Worm (Caenorhabditis elegans): Measurements from ENCODE around the gene H03E18.2.
"Not testable (repeated sequence)": the region's sequence is repeated elsewhere in the genome, so short reads cannot be mapped to it uniquely, and the experiment has no call there.

H03E18.2 gene

DNA sequence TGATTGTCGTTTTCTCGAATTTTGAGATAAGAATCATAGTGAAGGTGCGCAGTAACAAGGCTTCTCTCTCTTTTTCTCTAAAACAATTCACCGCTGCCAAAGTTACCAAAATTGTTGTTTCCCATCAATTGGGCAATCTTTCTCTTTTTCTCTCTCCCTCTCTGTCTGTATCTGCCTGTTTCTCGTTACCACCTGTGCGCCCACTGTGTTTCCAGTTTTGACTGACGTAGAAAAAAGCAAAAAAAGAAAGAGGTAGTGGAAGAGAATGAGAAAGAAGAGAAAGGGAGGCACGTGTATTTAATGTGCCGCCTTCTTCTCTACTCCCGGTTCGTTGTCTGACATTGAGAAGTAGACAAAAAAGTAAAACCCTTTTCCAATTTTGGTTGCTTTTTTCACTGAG is 29.8 kb upstream of the H03E18.2 start:
- TF ChIP-seq ceh-18 (tag; optimal IDR thresholded peaks at IDR 0.05) (peak; percentile 43), che-1 (tag; optimal IDR thresholded peaks at IDR 0.05) (no peak), ttx-3 (tag; optimal IDR thresholded peaks at IDR 0.05) (no peak), ref-2 (tag; optimal IDR thresholded peaks at IDR 0.05) (no peak), lin-11 (tag; optimal IDR thresholded peaks at IDR 0.05) (no peak), ceh-31 (tag; optimal IDR thresholded peaks at IDR 0.05) (peak; percentile 14), elt-2 (tag; optimal IDR thresholded peaks at IDR 0.05) (no peak)

DNA sequence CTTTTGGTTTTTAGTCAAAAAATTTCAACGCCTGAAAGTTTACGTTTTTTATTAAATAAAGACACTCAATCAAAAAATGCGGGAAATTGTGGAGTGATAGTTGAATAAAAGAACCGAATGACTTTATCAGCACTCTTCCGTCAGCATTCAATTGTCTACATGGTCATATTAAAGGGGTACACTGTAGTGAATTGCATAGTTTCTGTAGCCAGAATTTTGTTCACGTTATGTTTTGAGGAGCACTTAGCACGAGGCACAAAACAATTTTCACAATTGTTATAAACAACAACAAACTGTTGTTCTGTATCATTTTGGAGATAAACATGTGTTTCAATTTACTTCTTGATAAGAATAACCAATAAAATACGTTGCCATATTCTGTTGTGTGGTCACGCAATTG is 28.7 kb upstream of the H03E18.2 start, which contains the start of gene D2021.4:
TSS of gene D2021.4 (minus strand) at position 48 of the 400 bp plus-strand sequence.
- no peak for TF ChIP-seq sox-4 (tag; optimal IDR thresholded peaks at IDR 0.05)
- peak; percentile 31 for TF ChIP-seq elt-2 (tag; optimal IDR thresholded peaks at IDR 0.05)
- no peak for TF ChIP-seq che-1 (tag; optimal IDR thresholded peaks at IDR 0.05)
- TF ChIP-seq elt-4 (tag; optimal IDR thresholded peaks at IDR 0.05) = no peak
- no peak for TF ChIP-seq madf-2 (tag; optimal IDR thresholded peaks at IDR 0.05)
- TF ChIP-seq npax-4 (tag; optimal IDR thresholded peaks at IDR 0.05) = no peak
- TF ChIP-seq F13H6.1 (tag; optimal IDR thresholded peaks at IDR 0.05) = no peak

DNA sequence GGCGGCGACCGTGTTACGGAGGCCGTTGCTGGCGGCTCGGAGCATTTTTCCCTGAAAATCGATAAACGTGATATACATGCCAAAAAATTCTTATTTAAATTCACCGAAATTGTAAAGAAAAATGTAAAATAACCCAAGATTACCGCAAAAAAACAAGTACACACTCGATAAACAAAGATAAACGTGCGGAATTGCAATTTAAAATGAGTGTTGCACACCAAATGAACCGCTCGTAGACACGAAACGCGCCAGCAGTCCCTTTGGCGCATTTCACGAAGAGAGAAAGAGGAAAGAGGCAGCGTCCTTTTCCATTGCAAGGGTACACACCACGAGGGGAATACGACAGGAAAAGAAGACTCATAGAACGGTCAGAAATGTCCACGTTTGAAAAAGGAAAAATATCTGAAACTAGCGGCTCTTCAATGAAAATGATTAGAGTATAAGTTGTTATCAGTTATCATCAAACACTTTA is 25.7 kb upstream of the H03E18.2 start, which contains the start of gene sdha-1:
TSS of gene sdha-1 (minus strand) at position 51 of the 472 bp plus-strand sequence.
- TF ChIP-seq tbx-7 (tag; optimal IDR thresholded peaks at IDR 0.05) (no peak), ceh-2 (tag; optimal IDR thresholded peaks at IDR 0.05) (no peak), ceh-34 (tag; optimal IDR thresholded peaks at IDR 0.05) (peak; percentile 41), ceh-19 (GFP tag; optimal IDR thresholded peaks at IDR 0.05) (peak; percentile 21), pqm-1 (tag; optimal IDR thresholded peaks at IDR 0.05) (peak; percentile 42), T23F11.4 (GFP tag; optimal IDR thresholded peaks at IDR 0.05) (no peak), ceh-31 (tag; optimal IDR thresholded peaks at IDR 0.05) (peak; percentile 76), ceh-30 (tag; optimal IDR thresholded peaks at IDR 0.05) (peak; percentile 32), pros-1 (tag; optimal IDR thresholded peaks at IDR 0.05) (peak; percentile 8), K02D7.2 (tag; optimal IDR thresholded peaks at IDR 0.05) (no peak), elt-2 (tag; optimal IDR thresholded peaks at IDR 0.05) (peak; percentile 38), hlh-15 (tag; optimal IDR thresholded peaks at IDR 0.05) (no peak), ref-2 (tag; optimal IDR thresholded peaks at IDR 0.05) (peak; percentile 22), hlh-30 (tag; optimal IDR thresholded peaks at IDR 0.05; ENCODE audit: insufficient read depth) (peak; percentile 61), madf-2 (tag; optimal IDR thresholded peaks at IDR 0.05) (no peak), sox-2 (GFP tag; IDR thresholded peaks at IDR 0.05) (no peak), rnt-1 (tag; optimal IDR thresholded peaks at IDR 0.05) (peak; percentile 23), ceh-14 (tag; optimal IDR thresholded peaks at IDR 0.05) (peak; percentile 8), unc-42 (tag; optimal IDR thresholded peaks at IDR 0.05) (peak; percentile 34), nfya-1 (tag; optimal IDR thresholded peaks at IDR 0.05) (peak; percentile 48), ceh-18 (tag; optimal IDR thresholded peaks at IDR 0.05) (peak; percentile 25), tbx-2 (tag; optimal IDR thresholded peaks at IDR 0.05) (peak; percentile 54)

DNA sequence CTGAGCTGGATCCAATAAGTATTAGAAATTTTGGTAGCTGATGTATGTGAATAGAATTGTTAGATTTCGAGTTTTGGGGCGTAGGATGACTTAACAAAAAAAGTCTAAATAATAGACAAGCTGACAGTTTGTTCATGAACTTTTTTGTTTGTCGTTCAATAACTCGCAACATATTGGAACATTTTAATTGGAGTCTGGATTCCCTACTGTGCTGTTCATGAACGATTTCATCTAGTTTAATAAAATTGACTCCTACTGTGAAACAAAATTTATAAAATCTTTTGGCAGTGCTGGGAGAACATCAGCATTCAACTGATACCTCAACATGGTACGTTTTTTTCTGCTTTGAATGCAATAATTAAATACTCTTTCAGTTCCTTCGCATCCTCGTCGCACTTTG is 21.3 kb upstream of the H03E18.2 start, which contains the start of gene nspc-7:
TSS of gene nspc-7 (plus strand) at position 301 of the 400 bp plus-strand sequence.
- TF ChIP-seq ref-2 (tag; optimal IDR thresholded peaks at IDR 0.05); T23F11.4 (GFP tag; optimal IDR thresholded peaks at IDR 0.05); pag-3 (tag; optimal IDR thresholded peaks at IDR 0.05; ENCODE audit: borderline replicate concordance): not testable (repeated sequence)

DNA sequence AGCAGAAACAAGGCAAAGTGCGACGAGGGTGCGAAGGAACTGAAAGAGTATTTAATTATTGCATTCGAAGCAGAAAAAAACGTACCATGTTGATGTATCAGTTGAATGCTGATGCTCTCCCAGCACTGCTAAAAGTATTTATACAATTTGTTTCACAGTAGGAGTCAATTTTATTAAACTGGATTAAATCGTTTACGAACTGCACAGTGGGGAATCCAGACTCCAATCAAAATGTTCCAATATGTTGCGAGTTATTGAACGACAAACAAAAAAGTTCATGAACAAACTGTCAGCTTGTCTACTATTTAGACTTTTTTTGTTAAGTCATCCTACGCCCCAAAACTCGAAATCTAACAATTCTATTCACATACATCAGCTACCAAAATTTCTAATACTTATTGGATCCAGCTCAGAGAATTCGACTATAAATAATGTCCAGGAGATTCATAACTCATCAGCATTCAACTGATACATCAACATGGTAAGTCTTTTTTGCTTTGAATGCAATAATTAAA is 18.0 kb upstream of the H03E18.2 start, which contains the start of the genes nspc-4 and nspc-5:
TSS of gene nspc-4 (minus strand) at position 101 of the 515 bp plus-strand sequence.
TSS of gene nspc-5 (plus strand) at position 465 of the 515 bp plus-strand sequence.
- not testable (repeated sequence) for TF ChIP-seq ref-2 (tag; optimal IDR thresholded peaks at IDR 0.05); elt-4 (tag; optimal IDR thresholded peaks at IDR 0.05); ama-1 (optimal IDR thresholded peaks at IDR 0.05)

DNA sequence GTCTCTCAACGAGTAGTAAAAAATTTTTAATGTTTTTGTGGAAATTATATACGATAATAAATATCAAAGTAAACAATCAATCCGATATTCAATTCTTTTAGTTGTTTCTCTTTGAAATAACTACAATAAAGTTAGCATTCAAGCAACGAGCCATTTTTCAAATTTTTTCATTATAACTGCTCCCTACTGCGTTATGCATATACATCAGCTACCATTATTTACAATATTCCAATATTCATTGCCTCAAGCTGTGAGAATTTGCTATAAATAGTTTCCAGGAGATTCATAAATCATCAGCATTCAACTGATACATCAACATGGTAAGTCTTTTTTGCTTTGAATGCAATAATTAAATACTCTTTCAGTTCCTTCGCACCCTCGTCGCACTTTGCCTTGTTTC is 16.5 kb upstream of the H03E18.2 start, which contains the start of gene nspc-3:
TSS of gene nspc-3 (plus strand) at position 301 of the 400 bp plus-strand sequence.
- no peak for TF ChIP-seq fkh-6 (tag; optimal IDR thresholded peaks at IDR 0.05)
- TF ChIP-seq hlh-15 (tag; optimal IDR thresholded peaks at IDR 0.05) = no peak
- TF ChIP-seq unc-86 (tag; optimal IDR thresholded peaks at IDR 0.05) = no peak
- TF ChIP-seq unc-42 (tag; optimal IDR thresholded peaks at IDR 0.05) = no peak
- TF ChIP-seq ceh-24 (tag; optimal IDR thresholded peaks at IDR 0.05) = no peak
- TF ChIP-seq ceh-45 (GFP tag; IDR thresholded peaks at IDR 0.05) = no peak
- TF ChIP-seq nhr-11 (tag; optimal IDR thresholded peaks at IDR 0.05) = no peak
- TF ChIP-seq rnt-1 (tag; optimal IDR thresholded peaks at IDR 0.05) = no peak
- TF ChIP-seq unc-55 (GFP tag; optimal IDR thresholded peaks at IDR 0.05) = no peak
- no peak for TF ChIP-seq ceh-31 (tag; optimal IDR thresholded peaks at IDR 0.05)
- no peak for TF ChIP-seq fkh-10 (GFP tag; optimal IDR thresholded peaks at IDR 0.05)
- no peak for TF ChIP-seq odd-2 (tag; optimal IDR thresholded peaks at IDR 0.05)
- no peak for TF ChIP-seq F13H6.1 (tag; optimal IDR thresholded peaks at IDR 0.05)
- TF ChIP-seq pha-2 (tag; optimal IDR thresholded peaks at IDR 0.05) = no peak
- TF ChIP-seq pax-1 (tag; optimal IDR thresholded peaks at IDR 0.05) = no peak
- TF ChIP-seq sdc-2 (tag; optimal IDR thresholded peaks at IDR 0.05) = no peak
